Fruit fly (Drosophila melanogaster) S2 (cell line): Measurements from ENCODE around the gene CG18754.

Experiments
- CG8478 ChIP-seq: fragments of >200 bp; optimal IDR thresholded peaks from 2 replicates; lab custom pipeline; 2018
- CTCF ChIP-seq, 2 experiments: fragments of >200 bp; optimal IDR thresholded peaks; 2 replicates each; lab custom pipeline; 2018

CG18754 gene

DNA sequence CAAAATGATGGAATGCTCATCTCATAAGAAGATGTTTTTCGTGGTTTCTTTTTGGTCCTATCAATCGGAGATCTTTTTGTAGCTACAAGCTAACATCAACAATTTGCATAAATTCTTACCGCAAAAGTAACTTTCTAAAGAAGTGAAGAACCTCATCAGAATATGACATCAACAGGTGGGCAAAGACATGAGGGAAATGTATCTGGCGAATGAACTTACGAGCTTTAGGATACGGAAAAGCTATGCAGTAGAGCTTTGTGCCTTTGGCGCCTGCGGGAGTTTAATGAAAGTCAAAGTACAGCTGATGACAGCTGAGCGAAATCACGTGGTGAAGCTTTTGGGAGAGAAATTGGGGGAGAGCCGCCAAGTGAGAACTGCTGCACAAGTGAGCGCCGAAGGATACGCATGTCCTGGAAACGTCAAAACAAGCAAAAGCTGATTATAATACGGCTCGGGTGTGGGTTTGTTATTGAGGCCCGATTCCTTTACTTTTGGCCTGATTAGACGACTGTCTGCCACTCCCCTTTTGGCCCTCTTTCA lies 17.1 kb upstream of the CG18754 start:
- TF ChIP-seq CG8478 (lab: Kevin White, UChicago) (no peak), CTCF (optimal IDR thresholded peaks at IDR 0.05; lab: Kevin White, UChicago) (no peak)

dm6 chr3R:23667451-23667850 lies 16.4 kb upstream of the CG18754 start:
- TF ChIP-seq CG8478 (lab: Kevin White, UChicago) (no peak), CTCF (optimal IDR thresholded peaks at IDR 0.05; lab: Kevin White, UChicago) (no peak)

dm6 chr3R:23668583-23668982 lies 15.3 kb upstream of the CG18754 start:
- no peak for TF ChIP-seq CG8478 (lab: Kevin White, UChicago)
- no peak for TF ChIP-seq CTCF (optimal IDR thresholded peaks at IDR 0.05; lab: Kevin White, UChicago)

dm6 chr3R:23669401-23670216 lies 14.2 kb upstream of the CG18754 start, which contains the start of gene CG31145:
Gene CG31145, minus strand, starts transcription at chr3R:23669659.
- TF ChIP-seq CTCF (optimal IDR thresholded peaks at IDR 0.05; lab: Kevin White, UChicago) (no peak), CG8478 (lab: Kevin White, UChicago) (no peak)

dm6 chr3R:23673084-23673483 lies 10.8 kb upstream of the CG18754 start:
- TF ChIP-seq CG8478 (lab: Kevin White, UChicago) (no peak), CTCF (optimal IDR thresholded peaks at IDR 0.05; lab: Kevin White, UChicago) (no peak)

- no peak for TF ChIP-seq CG8478 (lab: Kevin White, UChicago)
- no peak for TF ChIP-seq CTCF (optimal IDR thresholded peaks at IDR 0.05; lab: Kevin White, UChicago)
Measured at dm6 chr3R:23674369-23674768, 9.5 kb upstream of the CG18754 start.

DNA sequence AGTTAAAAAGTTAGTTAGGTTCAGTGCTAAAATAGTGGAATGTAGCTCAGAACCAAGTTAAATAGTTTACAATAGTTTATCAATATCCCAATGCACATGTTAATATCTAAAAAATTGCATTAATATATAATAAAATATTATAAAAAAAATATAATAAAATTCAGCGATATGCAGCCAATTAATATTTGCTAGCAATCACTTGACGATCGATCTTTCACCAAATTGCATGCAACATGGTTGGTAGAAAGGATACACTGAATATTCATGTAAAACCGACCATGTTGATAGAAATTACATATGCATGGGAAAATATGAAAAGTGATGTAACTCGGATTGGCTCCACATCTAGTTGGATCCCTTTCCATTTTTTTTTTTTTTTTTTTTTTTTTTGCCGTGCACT lies 8.2 kb upstream of the CG18754 start:
- TF ChIP-seq CG8478 (lab: Kevin White, UChicago): no peak
- TF ChIP-seq CTCF (optimal IDR thresholded peaks at IDR 0.05; lab: Kevin White, UChicago): no peak

- TF ChIP-seq CTCF (optimal IDR thresholded peaks at IDR 0.05; lab: Kevin White, UChicago) (no peak), CG8478 (lab: Kevin White, UChicago) (no peak)
Measured at dm6 chr3R:23677058-23677457, 6.8 kb upstream of the CG18754 start, which contains the start of gene GILT3. Gene GILT3, plus strand, starts transcription at chr3R:23677358.

dm6 chr3R:23678349-23679193 lies 5.3 kb upstream of the CG18754 start, which contains the start of gene GILT2:
Gene GILT2, plus strand, starts transcription at chr3R:23678895.
- no peak for TF ChIP-seq CG8478 (lab: Kevin White, UChicago)
- no peak for TF ChIP-seq CTCF (optimal IDR thresholded peaks at IDR 0.05; lab: Kevin White, UChicago)

dm6 chr3R:23679911-23680336 lies 3.9 kb upstream of the CG18754 start, which contains the start of gene eIF3d1:
Gene eIF3d1, plus strand, starts transcription at chr3R:23680039.
- TF ChIP-seq CG8478 (lab: Kevin White, UChicago) (no peak), CTCF (optimal IDR thresholded peaks at IDR 0.05; lab: Kevin White, UChicago) (peak; percentile 95 to 96)

DNA sequence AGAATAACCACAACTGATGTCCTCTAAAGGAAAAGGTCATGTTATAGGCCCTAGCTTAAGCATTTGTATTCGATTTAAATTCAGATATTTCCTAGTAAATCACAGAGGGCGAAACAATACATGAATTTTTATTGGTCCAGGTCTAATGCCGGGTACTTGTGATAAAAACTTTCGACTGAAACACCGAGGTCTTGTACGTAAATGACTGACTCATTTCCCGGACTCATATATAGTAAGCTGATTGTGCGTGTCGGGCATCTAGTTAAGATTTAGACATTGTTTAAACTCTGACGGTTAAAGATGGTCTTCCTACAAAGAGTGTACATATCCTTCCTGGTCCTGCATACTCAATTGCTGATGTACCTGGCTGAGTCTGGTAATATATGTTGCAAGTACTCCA lies 1.7 kb upstream of the CG18754 start, which contains the start of gene CG16710:
Gene CG16710, plus strand, starts transcription at position 301 of the 400 bp plus-strand sequence.
- TF ChIP-seq CG8478 (lab: Kevin White, UChicago) (no peak), CTCF (optimal IDR thresholded peaks at IDR 0.05; lab: Kevin White, UChicago) (no peak)

dm6 chr3R:23685955-23686354 lies 2.1 kb downstream of the CG18754 start, which contains the start of gene SPE:
Gene SPE, plus strand, starts transcription at chr3R:23686255.
- TF ChIP-seq CTCF (optimal IDR thresholded peaks at IDR 0.05; lab: Kevin White, UChicago) (no peak), CG8478 (lab: Kevin White, UChicago) (no peak)

DNA sequence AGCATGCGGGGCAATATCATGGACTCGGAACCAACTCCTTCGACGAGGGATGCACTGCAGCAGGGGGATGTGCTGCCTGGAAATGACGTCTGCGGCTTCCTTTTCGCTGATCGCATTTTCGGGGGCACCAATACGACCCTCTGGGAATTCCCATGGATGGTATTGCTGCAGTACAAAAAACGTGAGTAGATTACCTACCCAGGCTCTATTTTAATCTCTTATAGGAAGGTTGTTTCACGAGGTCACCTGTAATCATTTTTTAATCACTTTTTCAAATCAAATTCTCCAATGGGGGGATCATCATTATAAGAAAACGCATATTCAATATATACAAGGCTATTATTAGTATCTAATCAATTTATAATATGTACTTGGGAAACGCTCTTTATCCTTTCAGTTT lies 3.1 kb downstream of the CG18754 start:
- TF ChIP-seq CTCF (optimal IDR thresholded peaks at IDR 0.05; lab: Kevin White, UChicago) (no peak), CG8478 (lab: Kevin White, UChicago) (no peak)

dm6 chr3R:23694579-23695033 lies 10.7 kb downstream of the CG18754 start, which contains the start of gene CG10254:
Gene CG10254, minus strand, starts transcription at chr3R:23694983.
- no peak for TF ChIP-seq CG8478 (lab: Kevin White, UChicago)
- TF ChIP-seq CTCF (optimal IDR thresholded peaks at IDR 0.05; lab: Kevin White, UChicago): peak; percentile 22 to 62
